Worm (Caenorhabditis elegans) whole organism, mixed stage, embryonic: ENCODE data around the gene K07H8.12.

Experiments
- M03D4.4 ChIP-seq: sonication (generic microtip); optimal IDR thresholded peaks from 2 replicates; lab custom pipeline; 2017; ENCODE audit warnings: mild to moderate bottlenecking, missing genetic modification characterization, missing compliant biosample characterization
- bed-3 ChIP-seq: fragments of 200-800 bp; sonication (Bioruptor generic); optimal IDR thresholded peaks from 3 replicates; lab custom pipeline; 2018; ENCODE audit warnings: mild to moderate bottlenecking, missing genetic modification characterization, moderate library complexity, missing compliant biosample characterization
- blmp-1 ChIP-seq: fragments of 150-350 bp; optimal IDR thresholded peaks from 2 replicates; lab custom pipeline; 2014; ENCODE audit warnings: missing biosample characterization, missing genetic modification characterization
- ceh-39 ChIP-seq: fragments of 150-350 bp; optimal IDR thresholded peaks from 2 replicates; lab custom pipeline; 2014; ENCODE audit warnings: missing biosample characterization, missing genetic modification characterization
- ceh-43 ChIP-seq: fragments of 200-800 bp; sonication (Bioruptor generic); optimal IDR thresholded peaks from 2 replicates; lab custom pipeline; 2018; ENCODE audit warnings: mild to moderate bottlenecking, missing genetic modification characterization, moderate library complexity, missing compliant biosample characterization
- ceh-83 ChIP-seq: fragments of 200-800 bp; sonication (Bioruptor generic); optimal IDR thresholded peaks from 2 replicates; lab custom pipeline; 2018; ENCODE audit warnings: mild to moderate bottlenecking, missing genetic modification characterization, missing compliant biosample characterization
- ces-1 ChIP-seq: fragments of 150-350 bp; optimal IDR thresholded peaks from 2 replicates; lab custom pipeline; 2014; ENCODE audit warnings: missing biosample characterization, missing genetic modification reagents, missing genetic modification characterization
- cnd-1 ChIP-seq: fragments of 200-800 bp; sonication (Bioruptor generic); optimal IDR thresholded peaks from 2 replicates; lab custom pipeline; 2018; ENCODE audit warnings: mild to moderate bottlenecking, missing genetic modification characterization, missing compliant biosample characterization
- drap-1 ChIP-seq: fragments of 200-800 bp; sonication (Bioruptor generic); optimal IDR thresholded peaks from 3 replicates; lab custom pipeline; 2018; ENCODE audit warnings: mild to moderate bottlenecking, missing genetic modification characterization, missing compliant biosample characterization
- elt-1 ChIP-seq: sonication (generic microtip); optimal IDR thresholded peaks from 2 replicates; lab custom pipeline; 2017; ENCODE audit warnings: missing genetic modification characterization, mild to moderate bottlenecking, missing compliant biosample characterization, antibody characterized with exemption, moderate library complexity, borderline replicate concordance; ENCODE audit not compliant: insufficient read depth
- elt-3 ChIP-seq: fragments of 150-350 bp; optimal IDR thresholded peaks from 2 replicates; lab custom pipeline; 2014; ENCODE audit warnings: missing biosample characterization, missing genetic modification characterization
- flh-1 ChIP-seq: fragments of 200-800 bp; sonication (Bioruptor generic); optimal IDR thresholded peaks from 2 replicates; lab custom pipeline; 2018; ENCODE audit warnings: mild to moderate bottlenecking, missing genetic modification characterization, moderate library complexity, missing compliant biosample characterization
- ham-2 ChIP-seq: fragments of 200-800 bp; sonication (Bioruptor generic); optimal IDR thresholded peaks from 2 replicates; lab custom pipeline; 2018; ENCODE audit warnings: mild to moderate bottlenecking, missing genetic modification characterization, missing compliant biosample characterization
- hlh-1 ChIP-seq: fragments of 150-350 bp; optimal IDR thresholded peaks from 2 replicates; lab custom pipeline; 2014; ENCODE audit warnings: missing biosample characterization, missing genetic modification reagents, missing genetic modification characterization
- lin-13 ChIP-seq: fragments of 150-350 bp; optimal IDR thresholded peaks from 2 replicates; lab custom pipeline; 2014; ENCODE audit warnings: missing biosample characterization, missing genetic modification characterization
- lin-32 ChIP-seq: fragments of 200-800 bp; sonication (Bioruptor generic); optimal IDR thresholded peaks from 2 replicates; lab custom pipeline; 2018; ENCODE audit warnings: mild to moderate bottlenecking, missing genetic modification characterization, missing compliant biosample characterization
- lsy-2 ChIP-seq: fragments of 150-350 bp; optimal IDR thresholded peaks from 2 replicates; lab custom pipeline; 2014; ENCODE audit warnings: missing biosample characterization, missing genetic modification characterization
- mab-5 ChIP-seq: fragments of 150-350 bp; optimal IDR thresholded peaks from 2 replicates; lab custom pipeline; 2014; ENCODE audit warnings: missing biosample characterization, missing genetic modification characterization
- mep-1 ChIP-seq: fragments of 150-350 bp; optimal IDR thresholded peaks from 2 replicates; lab custom pipeline; 2017; ENCODE audit warnings: missing biosample characterization, missing genetic modification reagents, missing genetic modification characterization, inconsistent platforms
- mls-2 ChIP-seq: sonication (generic microtip); optimal IDR thresholded peaks from 2 replicates; lab custom pipeline; 2016; ENCODE audit warnings: mild to moderate bottlenecking, missing genetic modification characterization, moderate library complexity, missing compliant biosample characterization
- nhr-12 ChIP-seq: fragments of 150-350 bp; optimal IDR thresholded peaks from 2 replicates; lab custom pipeline; 2014; ENCODE audit warnings: missing biosample characterization, missing genetic modification characterization
- nhr-2 ChIP-seq: fragments of 150-350 bp; optimal IDR thresholded peaks from 2 replicates; lab custom pipeline; 2014; ENCODE audit warnings: missing biosample characterization, missing genetic modification characterization
- nhr-237 ChIP-seq: fragments of 150-350 bp; optimal IDR thresholded peaks from 2 replicates; lab custom pipeline; 2014; ENCODE audit warnings: missing biosample characterization, missing genetic modification characterization
- nhr-28 ChIP-seq: fragments of 150-350 bp; optimal IDR thresholded peaks from 2 replicates; lab custom pipeline; 2014; ENCODE audit warnings: missing biosample characterization, missing genetic modification characterization
- nhr-76 ChIP-seq: sonication (generic microtip); optimal IDR thresholded peaks from 2 replicates; lab custom pipeline; 2017; ENCODE audit warnings: missing biosample characterization, missing genetic modification characterization
- pha-4 ChIP-seq: fragments of 150-350 bp; optimal IDR thresholded peaks from 2 replicates; lab custom pipeline; 2018; ENCODE audit warnings: missing biosample characterization, missing genetic modification reagents, missing genetic modification characterization
- sem-2 ChIP-seq: fragments of 200-800 bp; sonication (Bioruptor generic); optimal IDR thresholded peaks from 2 replicates; lab custom pipeline; 2018; ENCODE audit warnings: mild to moderate bottlenecking, missing genetic modification characterization, missing compliant biosample characterization
- snpc-4 ChIP-seq: fragments of 150-350 bp; optimal IDR thresholded peaks from 2 replicates; lab custom pipeline; 2014; ENCODE audit warnings: missing biosample characterization, missing genetic modification characterization
- sptf-1 ChIP-seq: sonication (generic microtip); optimal IDR thresholded peaks from 2 replicates; lab custom pipeline; 2017; ENCODE audit warnings: mild to moderate bottlenecking, missing genetic modification characterization, moderate library complexity, missing compliant biosample characterization
- tbx-8 ChIP-seq: fragments of 200-800 bp; sonication (Bioruptor generic); optimal IDR thresholded peaks from 2 replicates; lab custom pipeline; 2018; ENCODE audit warnings: mild to moderate bottlenecking, missing genetic modification characterization, moderate library complexity, missing compliant biosample characterization
- unc-120 ChIP-seq: sonication (generic microtip); optimal IDR thresholded peaks from 2 replicates; lab custom pipeline; 2017; ENCODE audit warnings: missing genetic modification characterization, missing compliant biosample characterization; ENCODE audit not compliant: poor library complexity, severe bottlenecking
- unc-39 ChIP-seq: fragments of 150-350 bp; optimal IDR thresholded peaks from 2 replicates; lab custom pipeline; 2014; ENCODE audit warnings: missing biosample characterization, missing genetic modification characterization
- unc-62 ChIP-seq: fragments of 150-350 bp; optimal IDR thresholded peaks from 2 replicates; lab custom pipeline; 2014; ENCODE audit warnings: missing biosample characterization, missing genetic modification reagents, missing genetic modification characterization
- zip-8 ChIP-seq: fragments of 150-350 bp; optimal IDR thresholded peaks from 2 replicates; lab custom pipeline; 2014; ENCODE audit warnings: missing biosample characterization, missing genetic modification characterization
- ztf-11 ChIP-seq: fragments of 150-350 bp; optimal IDR thresholded peaks from 2 replicates; lab custom pipeline; 2014; ENCODE audit warnings: missing biosample characterization, missing genetic modification characterization

The K07H8.12 gene

ce11 chrIV:8255221-8255620, 21.3 kb downstream of the K07H8.12 start:
- no peak for TF ChIP-seq ham-2 (GFP tag; lab: Kevin White, UChicago)
- TF ChIP-seq nhr-28, result no peak
- peak; percentile 56 for TF ChIP-seq elt-1 (tag; lab: Kevin White, UChicago)
- TF ChIP-seq lin-13 (tag; lab: Kevin White, UChicago), result no peak
- TF ChIP-seq, all 35 proteins: peak for 1

ce11 chrIV:8254193-8254592, 22.3 kb downstream of the K07H8.12 start:
- TF ChIP-seq elt-1 (tag; lab: Kevin White, UChicago), result peak; percentile 16
- no peak for TF ChIP-seq sptf-1 (tag; lab: Kevin White, UChicago)

ce11 chrIV:8252856-8253255, 23.7 kb downstream of the K07H8.12 start:
- TF ChIP-seq snpc-4, result no peak
- peak; percentile 97 for TF ChIP-seq lin-32 (GFP tag; lab: Kevin White, UChicago)
- peak; percentile 2 for TF ChIP-seq ces-1 (GFP tag; lab: Kevin White, UChicago)
- peak; percentile 23 for TF ChIP-seq nhr-237 (tag; lab: Kevin White, UChicago)
- peak; percentile 86 for TF ChIP-seq pha-4 (tag; lab: Kevin White, UChicago)
- peak; percentile 45 for TF ChIP-seq hlh-1 (tag; lab: Kevin White, UChicago)
- peak; percentile 95 for TF ChIP-seq sem-2 (GFP tag; lab: Kevin White, UChicago)
- TF ChIP-seq zip-8 (tag; lab: Kevin White, UChicago), result no peak
- peak; percentile 73 for TF ChIP-seq mep-1 (tag; lab: Kevin White, UChicago)
- TF ChIP-seq nhr-12, result peak; percentile 5
- peak; percentile 80 for TF ChIP-seq nhr-28
- peak; percentile 97 for TF ChIP-seq cnd-1 (tag; lab: Kevin White, UChicago)
- TF ChIP-seq M03D4.4 (tag; lab: Kevin White, UChicago), result peak; percentile 97
- TF ChIP-seq drap-1 (GFP tag; lab: Kevin White, UChicago), result peak; percentile 98
- no peak for TF ChIP-seq ceh-39 (tag; lab: Kevin White, UChicago)
- no peak for TF ChIP-seq nhr-2
- TF ChIP-seq elt-1 (tag; lab: Kevin White, UChicago), result peak; percentile 66
- TF ChIP-seq ceh-83 (GFP tag; lab: Kevin White, UChicago), result peak; percentile 99
- peak; percentile 64 for TF ChIP-seq unc-62 (GFP tag; lab: Kevin White, UChicago)
- TF ChIP-seq sptf-1 (tag; lab: Kevin White, UChicago), result peak; percentile 98
- TF ChIP-seq ham-2 (GFP tag; lab: Kevin White, UChicago), result peak; percentile 89
- peak; percentile 95 for TF ChIP-seq ceh-43 (GFP tag; lab: Kevin White, UChicago)
- TF ChIP-seq unc-39, result peak; percentile 68
- TF ChIP-seq unc-120 (tag; lab: Kevin White, UChicago), result peak; percentile 97
- peak; percentile 5 for TF ChIP-seq blmp-1 (tag; lab: Kevin White, UChicago)
- peak; percentile 94 for TF ChIP-seq bed-3 (GFP tag; lab: Kevin White, UChicago)
- TF ChIP-seq tbx-8 (GFP tag; lab: Kevin White, UChicago), result peak; percentile 92
- no peak for TF ChIP-seq mab-5
- peak; percentile 77 for TF ChIP-seq elt-3 (tag; lab: Kevin White, UChicago)
- peak; percentile 49 for TF ChIP-seq nhr-76 (tag; lab: Kevin White, UChicago)
- TF ChIP-seq lsy-2 (tag; lab: Kevin White, UChicago), result peak; percentile 47
- TF ChIP-seq ztf-11 (tag; lab: Kevin White, UChicago), result peak; percentile 15
- TF ChIP-seq lin-13 (tag; lab: Kevin White, UChicago), result peak; percentile 30
- peak; percentile 98 for TF ChIP-seq mls-2 (tag; lab: Kevin White, UChicago)
- peak; percentile 92 for TF ChIP-seq flh-1 (GFP tag; lab: Kevin White, UChicago)
- TF ChIP-seq, all 35 proteins: peak for 30

ce11 chrIV:8251346-8251745, 25.2 kb downstream of the K07H8.12 start:
- TF ChIP-seq nhr-28 (no peak), hlh-1 (tag; lab: Kevin White, UChicago) (no peak), M03D4.4 (tag; lab: Kevin White, UChicago) (no peak), unc-120 (tag; lab: Kevin White, UChicago) (no peak), blmp-1 (tag; lab: Kevin White, UChicago) (no peak), mls-2 (tag; lab: Kevin White, UChicago) (no peak), sptf-1 (tag; lab: Kevin White, UChicago) (no peak), ceh-43 (GFP tag; lab: Kevin White, UChicago) (no peak), flh-1 (GFP tag; lab: Kevin White, UChicago) (no peak), unc-39 (no peak), drap-1 (GFP tag; lab: Kevin White, UChicago) (no peak), elt-3 (tag; lab: Kevin White, UChicago) (no peak)
